Fruit fly (Drosophila melanogaster): Measurements from ENCODE around the gene CG31036.

DNA sequence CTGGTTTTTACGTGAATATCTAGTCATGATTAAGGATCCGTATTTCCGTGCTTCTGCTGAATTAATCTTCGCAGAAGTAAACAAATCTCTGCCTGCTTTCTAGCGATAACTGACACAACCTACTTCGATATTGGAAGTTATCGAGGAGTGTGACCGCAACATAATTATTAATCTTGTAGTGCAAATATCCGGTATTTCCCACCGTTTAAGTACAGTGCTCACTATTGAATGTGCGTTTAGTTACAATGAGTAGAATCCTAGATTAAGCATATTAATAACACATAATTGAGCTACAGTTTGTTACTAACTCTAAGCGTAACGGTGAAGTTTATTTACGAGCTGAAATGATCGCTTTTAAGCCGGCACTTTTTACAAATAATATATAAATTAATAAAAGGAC is 48.1 kb upstream of the CG31036 start:
- no peak for TF ChIP-seq Dfd (GFP tag; optimal IDR thresholded peaks at IDR 0.05)
- TF ChIP-seq sage (GFP tag; optimal IDR thresholded peaks at IDR 0.05): no peak
- TF ChIP-seq OdsH (GFP tag; optimal IDR thresholded peaks at IDR 0.05): no peak
- TF ChIP-seq lola (GFP tag; optimal IDR thresholded peaks at IDR 0.05): no peak
- no peak for TF ChIP-seq rgr (GFP tag; optimal IDR thresholded peaks at IDR 0.05)
- no peak for TF ChIP-seq fru (GFP tag; optimal IDR thresholded peaks at IDR 0.05)
- TF ChIP-seq CrebA (GFP tag; optimal IDR thresholded peaks at IDR 0.05; ENCODE audit: borderline replicate concordance): no peak
- no peak for TF ChIP-seq Hnf4 (GFP tag; optimal IDR thresholded peaks at IDR 0.05)
- no peak for TF ChIP-seq Mio (GFP tag; optimal IDR thresholded peaks at IDR 0.05)
- no peak for TF ChIP-seq br (GFP tag; optimal IDR thresholded peaks at IDR 0.05)
- no peak for TF ChIP-seq Rel (GFP tag; optimal IDR thresholded peaks at IDR 0.05)
- TF ChIP-seq Rel (tag; optimal IDR thresholded peaks at IDR 0.05): peak; percentile 99
- TF ChIP-seq N (GFP tag; optimal IDR thresholded peaks at IDR 0.05): no peak
- no peak for TF ChIP-seq h (GFP tag; optimal IDR thresholded peaks at IDR 0.05)
- TF ChIP-seq Myc (optimal IDR thresholded peaks at IDR 0.05): no peak
